Fruit fly (Drosophila melanogaster): Measurements from ENCODE around the gene Nf-YC.

DNA sequence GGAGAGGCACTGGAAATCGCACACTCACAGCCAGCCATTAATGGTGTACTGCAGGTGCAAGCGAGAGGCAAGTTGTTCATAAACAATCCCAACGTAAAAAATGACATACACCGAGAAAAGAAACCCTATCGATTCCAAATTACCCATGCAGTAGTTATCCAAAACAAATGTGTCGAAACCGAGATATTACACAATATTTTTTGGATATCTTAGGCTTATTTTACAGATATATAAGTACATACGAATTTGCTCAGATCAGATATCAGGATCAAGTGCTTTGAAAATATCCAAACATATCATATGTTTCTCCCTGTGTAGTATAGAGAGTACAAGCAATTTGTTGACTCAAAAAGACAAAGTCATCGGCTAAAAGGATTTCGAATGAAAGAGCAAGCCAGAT is 43.3 kb downstream of the Nf-YC start:
- TF ChIP-seq pan (optimal IDR thresholded peaks at IDR 0.05) (no peak), Sp1 (GFP tag; optimal IDR thresholded peaks at IDR 0.05) (peak; percentile 87), sv (GFP tag; optimal IDR thresholded peaks at IDR 0.05) (no peak), Hnf4 (GFP tag; optimal IDR thresholded peaks at IDR 0.05) (peak; percentile 60), Vsx2 (GFP tag; optimal IDR thresholded peaks at IDR 0.05; ENCODE audit: partially characterized antibody) (no peak), sage (GFP tag; optimal IDR thresholded peaks at IDR 0.05) (peak; percentile 69), lola (GFP tag; optimal IDR thresholded peaks at IDR 0.05) (no peak), Dfd (GFP tag; optimal IDR thresholded peaks at IDR 0.05) (no peak), h (GFP tag; optimal IDR thresholded peaks at IDR 0.05) (peak; percentile 88), Rel (GFP tag; optimal IDR thresholded peaks at IDR 0.05) (no peak), Rel (tag; optimal IDR thresholded peaks at IDR 0.05) (peak; percentile 28), psq (GFP tag; optimal IDR thresholded peaks at IDR 0.05) (peak; percentile 70), OdsH (GFP tag; optimal IDR thresholded peaks at IDR 0.05) (peak; percentile 83)

Measured in whole organism, wandering third instar larva.